Worm (Caenorhabditis elegans): ENCODE measurements around the gene ZK637.15.
A peak's percentile ranks its signal among the peaks of the same experiment; 100 is the strongest.

The ZK637.15 gene

ce11 chrIII:8934378-8934777 lies 14.5 kb downstream of the ZK637.15 start:
- TF ChIP-seq lin-11 (tag; optimal IDR thresholded peaks at IDR 0.05): no peak
- no peak for TF ChIP-seq Y55F3AM.14 (GFP tag; optimal IDR thresholded peaks at IDR 0.05)
- TF ChIP-seq ceh-16 (tag; optimal IDR thresholded peaks at IDR 0.05): no peak
- no peak for TF ChIP-seq C34F6.9 (tag; optimal IDR thresholded peaks at IDR 0.05)
- no peak for TF ChIP-seq lin-39 (tag; optimal IDR thresholded peaks at IDR 0.05)
- TF ChIP-seq nhr-21 (tag; optimal IDR thresholded peaks at IDR 0.05): no peak
- TF ChIP-seq sma-9 (GFP tag; optimal IDR thresholded peaks at IDR 0.05): no peak
- TF ChIP-seq sma-9 (tag; optimal IDR thresholded peaks at IDR 0.05): no peak
- no peak for TF ChIP-seq dmd-4 (tag; optimal IDR thresholded peaks at IDR 0.05)
- no peak for TF ChIP-seq nhr-129 (tag; optimal IDR thresholded peaks at IDR 0.05)
- TF ChIP-seq ama-1 (optimal IDR thresholded peaks at IDR 0.05): no peak
- TF ChIP-seq nhr-10 (tag; optimal IDR thresholded peaks at IDR 0.05): no peak
- TF ChIP-seq nhr-11 (tag; optimal IDR thresholded peaks at IDR 0.05): no peak

- peak; percentile 29 for TF ChIP-seq egl-27 (tag; optimal IDR thresholded peaks at IDR 0.05)
- TF ChIP-seq sem-4 (tag; optimal IDR thresholded peaks at IDR 0.05): peak; percentile 40
- peak; percentile 88 for TF ChIP-seq fos-1 (tag; optimal IDR thresholded peaks at IDR 0.05)
- TF ChIP-seq mdl-1 (tag; optimal IDR thresholded peaks at IDR 0.05): peak in 1 of 2 experiments; percentile 17
- peak; percentile 66 for TF ChIP-seq lin-13 (GFP tag; optimal IDR thresholded peaks at IDR 0.05)
- TF ChIP-seq nhr-12 (tag; optimal IDR thresholded peaks at IDR 0.05): no peak
- peak; percentile 63 to 70 for TF ChIP-seq lsy-2 (tag; optimal IDR thresholded peaks at IDR 0.05)
- peak; percentile 57 for TF ChIP-seq unc-55 (GFP tag; optimal IDR thresholded peaks at IDR 0.05)
- peak; percentile 55 for TF ChIP-seq crh-2 (tag; optimal IDR thresholded peaks at IDR 0.05)
- peak; percentile 25 for TF ChIP-seq zag-1 (tag; optimal IDR thresholded peaks at IDR 0.05)
- no peak for TF ChIP-seq peb-1 (tag; optimal IDR thresholded peaks at IDR 0.05)
- TF ChIP-seq nhr-23 (tag; optimal IDR thresholded peaks at IDR 0.05): no peak
- peak; percentile 79 for TF ChIP-seq lin-11 (tag; optimal IDR thresholded peaks at IDR 0.05)
- peak; percentile 83 for TF ChIP-seq sma-9 (GFP tag; optimal IDR thresholded peaks at IDR 0.05)
- TF ChIP-seq sma-9 (tag; optimal IDR thresholded peaks at IDR 0.05): no peak
- TF ChIP-seq C34F6.9 (tag; optimal IDR thresholded peaks at IDR 0.05): peak; percentile 81
- peak; percentile 45 for TF ChIP-seq Y55F3AM.14 (GFP tag; optimal IDR thresholded peaks at IDR 0.05)
- TF ChIP-seq F13H6.1 (tag; optimal IDR thresholded peaks at IDR 0.05): peak; percentile 60
- TF ChIP-seq lin-39 (tag; optimal IDR thresholded peaks at IDR 0.05): no peak
- peak; percentile 68 for TF ChIP-seq sma-3 (GFP tag; optimal IDR thresholded peaks at IDR 0.05)
- TF ChIP-seq R02D3.7 (tag; optimal IDR thresholded peaks at IDR 0.05): no peak
- TF ChIP-seq aly-2 (tag; optimal IDR thresholded peaks at IDR 0.05): no peak
- peak; percentile 85 for TF ChIP-seq nhr-129 (tag; optimal IDR thresholded peaks at IDR 0.05)
- no peak for TF ChIP-seq elt-1 (tag; optimal IDR thresholded peaks at IDR 0.05)
- TF ChIP-seq nhr-77 (tag; optimal IDR thresholded peaks at IDR 0.05): no peak
- peak; percentile 63 for TF ChIP-seq nhr-21 (tag; optimal IDR thresholded peaks at IDR 0.05)
- peak; percentile 80 for TF ChIP-seq gmeb-1 (tag; optimal IDR thresholded peaks at IDR 0.05)
Observed at ce11 chrIII:8937571-8937970, 17.7 kb downstream of the ZK637.15 start.

ce11 chrIII:8944357-8944756 lies 24.5 kb downstream of the ZK637.15 start, which contains the start of gene dhrr-1:
dhrr-1 (plus strand) TSS chrIII:8944657.
- TF ChIP-seq blmp-1 (tag; optimal IDR thresholded peaks at IDR 0.05; ENCODE audit: insufficient read depth): no peak
- no peak for TF ChIP-seq skn-1 (tag; optimal IDR thresholded peaks at IDR 0.05)
- no peak for TF ChIP-seq ceh-16 (tag; optimal IDR thresholded peaks at IDR 0.05)
- TF ChIP-seq sma-3 (GFP tag; optimal IDR thresholded peaks at IDR 0.05): no peak
- no peak for TF ChIP-seq nhr-237 (tag; optimal IDR thresholded peaks at IDR 0.05)
- no peak for TF ChIP-seq ama-1 (optimal IDR thresholded peaks at IDR 0.05)
- TF ChIP-seq gmeb-1 (tag; optimal IDR thresholded peaks at IDR 0.05): no peak
- no peak for TF ChIP-seq nhr-12 (tag; optimal IDR thresholded peaks at IDR 0.05)
- TF ChIP-seq F13H6.1 (tag; optimal IDR thresholded peaks at IDR 0.05): no peak
- no peak for TF ChIP-seq peb-1 (tag; optimal IDR thresholded peaks at IDR 0.05)
- TF ChIP-seq dmd-4 (tag; optimal IDR thresholded peaks at IDR 0.05): no peak
- no peak for TF ChIP-seq aly-2 (tag; optimal IDR thresholded peaks at IDR 0.05)
- TF ChIP-seq sma-9 (GFP tag; optimal IDR thresholded peaks at IDR 0.05): no peak
- no peak for TF ChIP-seq sma-9 (tag; optimal IDR thresholded peaks at IDR 0.05)
- no peak for TF ChIP-seq mbf-1 (tag; optimal IDR thresholded peaks at IDR 0.05)
- TF ChIP-seq crh-2 (tag; optimal IDR thresholded peaks at IDR 0.05): no peak
- no peak for TF ChIP-seq elt-3 (tag; optimal IDR thresholded peaks at IDR 0.05)
- no peak for TF ChIP-seq unc-62 (GFP tag; optimal IDR thresholded peaks at IDR 0.05)
- no peak for TF ChIP-seq C34F6.9 (tag; optimal IDR thresholded peaks at IDR 0.05)
- no peak for TF ChIP-seq ceh-82 (tag; optimal IDR thresholded peaks at IDR 0.05)
- no peak for TF ChIP-seq Y55F3AM.14 (GFP tag; optimal IDR thresholded peaks at IDR 0.05)
